Worm (Caenorhabditis elegans) whole organism, L1 larva: ENCODE data around the gene C05C9.2.

Source experiments
- aly-2 ChIP-seq: fragments of 150-350 bp; optimal IDR thresholded peaks from 2 replicates; lab custom pipeline; 2014; ENCODE audit warnings: missing biosample characterization, missing genetic modification characterization
- ets-5 ChIP-seq: fragments of 200-800 bp; sonication (Bioruptor generic); IDR thresholded peaks from 2 replicates; pipeline ENCODE4 v1.3.6; 2022; ENCODE audit warnings: missing genetic modification characterization, missing compliant biosample characterization
- fkh-4 ChIP-seq: sonication (generic microtip); optimal IDR thresholded peaks from 2 replicates; lab custom pipeline; 2016; ENCODE audit warnings: missing compliant biosample characterization, missing genetic modification characterization, borderline replicate concordance
- hpl-2 ChIP-seq: fragments of 150-350 bp; optimal IDR thresholded peaks from 2 replicates; lab custom pipeline; 2014; ENCODE audit warnings: missing biosample characterization, missing genetic modification reagents, missing genetic modification characterization
- jun-1 ChIP-seq: fragments of 150-350 bp; optimal IDR thresholded peaks from 2 replicates; lab custom pipeline; 2014; ENCODE audit warnings: missing biosample characterization, missing genetic modification reagents, missing genetic modification characterization
- mab-9 ChIP-seq: fragments of 200-800 bp; sonication (Bioruptor generic); IDR thresholded peaks from 2 replicates; pipeline ENCODE4 v1.3.6; 2022; ENCODE audit warnings: missing genetic modification reagents, missing genetic modification characterization, missing compliant biosample characterization
- nhr-237 ChIP-seq: fragments of 150-350 bp; optimal IDR thresholded peaks from 2 replicates; lab custom pipeline; 2014; ENCODE audit warnings: missing biosample characterization, missing genetic modification characterization
- nhr-90 ChIP-seq: sonication (generic microtip); optimal IDR thresholded peaks from 2 replicates; lab custom pipeline; 2016; ENCODE audit warnings: mild to moderate bottlenecking, missing genetic modification characterization, missing compliant biosample characterization; ENCODE audit not compliant: poor library complexity
- pax-3 ChIP-seq: fragments of 200-800 bp; sonication (Bioruptor generic); optimal IDR thresholded peaks from 2 replicates; lab custom pipeline; 2018; ENCODE audit warnings: mild to moderate bottlenecking, missing genetic modification characterization, moderate library complexity, missing compliant biosample characterization
- unc-86 ChIP-seq: sonication (generic microtip); optimal IDR thresholded peaks from 2 replicates; lab custom pipeline; 2016; ENCODE audit warnings: missing genetic modification characterization, missing compliant biosample characterization
- unc-98 ChIP-seq: fragments of 200-800 bp; sonication (Bioruptor generic); IDR thresholded peaks from 2 replicates; pipeline ENCODE4 v1.3.6; 2022; ENCODE audit warnings: missing genetic modification characterization, missing compliant biosample characterization
- xbp-1 ChIP-seq: sonication (generic microtip); optimal IDR thresholded peaks from 2 replicates; lab custom pipeline; 2016; ENCODE audit warnings: missing genetic modification characterization, missing compliant biosample characterization
- ztf-11 ChIP-seq, 2 experiments: sonication (generic microtip); optimal IDR thresholded peaks; 2 replicates each; lab custom pipeline; 2016 to 2017; ENCODE audit warnings: missing genetic modification characterization in 2 of 2, missing biosample characterization in 1 of 2, missing compliant biosample characterization in 1 of 2

Gene C05C9.2

ce11 chrX:11206953-11207352 is 54.1 kb downstream of the C05C9.2 start, which contains the start of gene hst-2 (continued):
- TF ChIP-seq ets-5 (GFP tag; lab: Robert Waterston, UW), result no peak
- peak; percentile 57 for TF ChIP-seq fkh-4
- TF ChIP-seq unc-98 (GFP tag; lab: Robert Waterston, UW), result no peak
- peak; percentile 96 for TF ChIP-seq nhr-90
- TF ChIP-seq mab-9 (GFP tag; lab: Robert Waterston, UW), result peak; percentile 88
- TF ChIP-seq unc-86, result peak; percentile 90
- TF ChIP-seq pax-3 (tag; lab: Kevin White, UChicago), result peak; percentile 76
- TF ChIP-seq aly-2 (tag; lab: Kevin White, UChicago), result peak; percentile 76
- peak; percentile 93 for TF ChIP-seq xbp-1
- TF ChIP-seq jun-1 (tag; lab: Kevin White, UChicago), result peak; percentile 90
- TF ChIP-seq ztf-11 (tag; optimal IDR thresholded peaks at IDR 0.05; lab: Kevin White, UChicago), result peak in 1 of 2 experiments; percentile 75
- peak; percentile 24 for TF ChIP-seq nhr-237
- peak; percentile 80 for TF ChIP-seq hpl-2 (GFP tag; lab: Kevin White, UChicago)
